Fruit fly (Drosophila melanogaster): ENCODE data around the gene disco-r.

Gene disco-r

dm6 chrX:16103482-16103881 is 45.3 kb downstream of the disco-r start (continued):
- TF ChIP-seq Ptx1 (GFP tag; IDR thresholded peaks at IDR 0.05): peak; percentile 77
- TF ChIP-seq az2 (GFP tag; optimal IDR thresholded peaks at IDR 0.05): peak; percentile 54
- no peak for TF ChIP-seq sug (tag; optimal IDR thresholded peaks at IDR 0.05)
- no peak for TF ChIP-seq CG4282 (GFP tag; optimal IDR thresholded peaks at IDR 0.05)
- TF ChIP-seq D19A (tag; optimal IDR thresholded peaks at IDR 0.05): no peak
- no peak for TF ChIP-seq CG3838 (GFP tag; optimal IDR thresholded peaks at IDR 0.05)
- no peak for TF ChIP-seq dan (GFP tag; IDR thresholded peaks at IDR 0.05)
- peak; percentile 47 for TF ChIP-seq CG1233 (GFP tag; optimal IDR thresholded peaks at IDR 0.05)
- peak in 1 of 2 experiments; percentile 54 for TF ChIP-seq Hr51 (GFP tag; optimal IDR thresholded peaks at IDR 0.05)
- peak; percentile 65 for TF ChIP-seq lilli (GFP tag; optimal IDR thresholded peaks at IDR 0.05)
- no peak for TF ChIP-seq salm (tag; optimal IDR thresholded peaks at IDR 0.05)
- peak in 1 of 2 experiments; percentile 49 for TF ChIP-seq chif (GFP tag; optimal IDR thresholded peaks at IDR 0.05)
- TF ChIP-seq odd (GFP tag; optimal IDR thresholded peaks at IDR 0.05): no peak
- no peak for TF ChIP-seq ro (GFP tag; IDR thresholded peaks at IDR 0.05)
- TF ChIP-seq sisA (GFP tag; IDR thresholded peaks at IDR 0.05): peak; percentile 66; the same call in 1 of the 2 replicates
- no peak for TF ChIP-seq Poxn (GFP tag; IDR thresholded peaks at IDR 0.05)
- no peak for TF ChIP-seq CG33213 (GFP tag; optimal IDR thresholded peaks at IDR 0.05)
- TF ChIP-seq CG18619 (GFP tag; optimal IDR thresholded peaks at IDR 0.05): no peak
- no peak for TF ChIP-seq Fer3 (tag; optimal IDR thresholded peaks at IDR 0.05)
- TF ChIP-seq klu (GFP tag; IDR thresholded peaks at IDR 0.05): no peak
- TF ChIP-seq gem (tag; optimal IDR thresholded peaks at IDR 0.05): peak; percentile 59
- TF ChIP-seq Ets65A (GFP tag): peak; percentile 78
- no peak for TF ChIP-seq Nf-YB (GFP tag; optimal IDR thresholded peaks at IDR 0.05)
- TF ChIP-seq H15 (GFP tag; IDR thresholded peaks at IDR 0.05): peak; percentile 59; the same call in 1 of the 3 replicates
- TF ChIP-seq Taf1 (GFP tag; IDR thresholded peaks at IDR 0.05): no peak
- no peak for TF ChIP-seq gsb-n (tag; optimal IDR thresholded peaks at IDR 0.05)
- TF ChIP-seq sob (GFP tag; IDR thresholded peaks at IDR 0.05): 0 out of 2 replicates have a peak, but pooled peaks have one; percentile 8
- 0 out of 2 replicates have a peak, but pooled peaks have one; percentile 18 for TF ChIP-seq H2.0 (GFP tag; IDR thresholded peaks at IDR 0.05)
- TF ChIP-seq stc (GFP tag; IDR thresholded peaks at IDR 0.05): no peak; the same call in 1 of the 2 replicates
- TF ChIP-seq CG3847 (GFP tag; IDR thresholded peaks at IDR 0.05): no peak
- peak; percentile 18 for TF ChIP-seq CG8944 (GFP tag; optimal IDR thresholded peaks at IDR 0.05)
- peak; percentile 22 for TF ChIP-seq CG4424 (GFP tag; optimal IDR thresholded peaks at IDR 0.05)
- TF ChIP-seq CG5180 (GFP tag; optimal IDR thresholded peaks at IDR 0.05): no peak
- no peak for TF ChIP-seq mirr (GFP tag; optimal IDR thresholded peaks at IDR 0.05)
- no peak for TF ChIP-seq CG9876 (GFP tag; optimal IDR thresholded peaks at IDR 0.05)
- no peak for TF ChIP-seq CG10209 (GFP tag; optimal IDR thresholded peaks at IDR 0.05)
- peak; percentile 36 for TF ChIP-seq jumu (GFP tag; optimal IDR thresholded peaks at IDR 0.05)
- no peak for TF ChIP-seq Hand (GFP tag; optimal IDR thresholded peaks at IDR 0.05)
- TF ChIP-seq CG10979 (tag; optimal IDR thresholded peaks at IDR 0.05): peak; percentile 20
- TF ChIP-seq Scr (GFP tag; IDR thresholded peaks at IDR 0.05; ENCODE audit: partially characterized antibody): no peak
- TF ChIP-seq NC2β (GFP tag; optimal IDR thresholded peaks at IDR 0.05): peak; percentile 1
- no peak for TF ChIP-seq Hmr (GFP tag; optimal IDR thresholded peaks at IDR 0.05)
- peak; percentile 22 for TF ChIP-seq CG9609 (GFP tag; optimal IDR thresholded peaks at IDR 0.05)
- TF ChIP-seq twi (tag; optimal IDR thresholded peaks at IDR 0.05): no peak
- no peak for TF ChIP-seq CG33557 (GFP tag; optimal IDR thresholded peaks at IDR 0.05)
- TF ChIP-seq CG15601 (tag; optimal IDR thresholded peaks at IDR 0.05): no peak
- peak; percentile 63 for TF ChIP-seq dmrt99B (tag; optimal IDR thresholded peaks at IDR 0.05)
- TF ChIP-seq corto (GFP tag; optimal IDR thresholded peaks at IDR 0.05): peak; percentile 40
- TF ChIP-seq ara (GFP tag; IDR thresholded peaks at IDR 0.05): peak; percentile 64
- TF ChIP-seq CG12071 (GFP tag; optimal IDR thresholded peaks at IDR 0.05): no peak
- TF ChIP-seq hth (optimal IDR thresholded peaks at IDR 0.05): no peak
- TF ChIP-seq Aef1 (GFP tag; IDR thresholded peaks at IDR 0.05): peak; percentile 22; the same call in 1 of the 3 replicates

Data from whole organism, embryonic.